Fruit fly (Drosophila melanogaster) whole organism, embryonic: ENCODE data around the gene RpL14.

Experiments
- Antp ChIP-seq: fragments of 200-800 bp; sonication (Bioruptor generic); optimal IDR thresholded peaks from 3 replicates; lab custom pipeline; 2016; ENCODE audit warnings: missing biosample characterization, missing genetic modification characterization
- Atf6 ChIP-seq: fragments of 200-800 bp; sonication (Bioruptor generic); IDR thresholded peaks from 2 replicates; pipeline ENCODE4 v1.3.6; 2022; ENCODE audit warnings: missing biosample characterization, missing genetic modification characterization
- Blimp-1 ChIP-seq: fragments of 200-800 bp; sonication (Bioruptor generic); optimal IDR thresholded peaks from 3 replicates; lab custom pipeline; 2018; ENCODE audit warnings: missing biosample characterization, missing genetic modification characterization, mild to moderate bottlenecking, moderate library complexity, missing genetic modification reagents
- CG10366 ChIP-seq: fragments of 200-800 bp; sonication (Bioruptor generic); IDR thresholded peaks from 2 replicates; pipeline ENCODE4 v1.3.6; 2022; ENCODE audit warnings: missing biosample characterization, missing genetic modification characterization
- CG11695 ChIP-seq: fragments of 200-800 bp; sonication (Bioruptor generic); IDR thresholded peaks from 3 replicates; pipeline ENCODE4 v1.3.6; 2022; ENCODE audit warnings: missing biosample characterization, missing genetic modification characterization
- CG12071 ChIP-seq: fragments of 200-800 bp; sonication (Bioruptor generic); optimal IDR thresholded peaks from 3 replicates; lab custom pipeline; 2018; ENCODE audit warnings: missing biosample characterization, mild to moderate bottlenecking, missing genetic modification characterization
- CG12104 ChIP-seq: fragments of 200-800 bp; sonication (Bioruptor generic); optimal IDR thresholded peaks from 3 replicates; lab custom pipeline; 2016; ENCODE audit warnings: missing biosample characterization, missing genetic modification characterization
- CG12659 ChIP-seq: fragments of 200-800 bp; sonication (Bioruptor generic); optimal IDR thresholded peaks from 3 replicates; lab custom pipeline; 2017; ENCODE audit warnings: mild to moderate bottlenecking, missing biosample characterization, missing genetic modification reagents, missing genetic modification characterization
- CG14441 ChIP-seq: fragments of 200-800 bp; sonication (Bioruptor generic); IDR thresholded peaks from 2 replicates; pipeline ENCODE4 v1.3.6; 2022; ENCODE audit warnings: missing biosample characterization, missing genetic modification characterization
- CG15073 ChIP-seq: fragments of 200-800 bp; sonication (Bioruptor generic); optimal IDR thresholded peaks from 2 replicates; lab custom pipeline; 2016; ENCODE audit warnings: missing biosample characterization, missing genetic modification characterization
- CG1529 ChIP-seq: fragments of 200-800 bp; sonication (Bioruptor generic); optimal IDR thresholded peaks from 3 replicates; lab custom pipeline; 2018; ENCODE audit warnings: missing biosample characterization, missing genetic modification characterization
- CG17385 ChIP-seq: fragments of 200-800 bp; sonication (Bioruptor generic); optimal IDR thresholded peaks from 3 replicates; lab custom pipeline; 2018; ENCODE audit warnings: missing biosample characterization, mild to moderate bottlenecking, missing genetic modification characterization
- CG17568 ChIP-seq: fragments of 200-800 bp; sonication (Bioruptor generic); optimal IDR thresholded peaks from 2 replicates; lab custom pipeline; 2018; ENCODE audit warnings: missing biosample characterization, mild to moderate bottlenecking, missing genetic modification characterization, moderate library complexity
- CG1792 ChIP-seq: fragments of 200-800 bp; sonication (Bioruptor generic); optimal IDR thresholded peaks from 2 replicates; lab custom pipeline; 2016; ENCODE audit warnings: missing biosample characterization, missing genetic modification characterization
- CG18764 ChIP-seq: fragments of 200-800 bp; sonication (Bioruptor generic); optimal IDR thresholded peaks from 3 replicates; lab custom pipeline; 2016; ENCODE audit warnings: missing biosample characterization, missing genetic modification characterization
- CG2202 ChIP-seq: fragments of 200-800 bp; sonication (Bioruptor generic); optimal IDR thresholded peaks from 2 replicates; lab custom pipeline; 2018; ENCODE audit warnings: missing biosample characterization, mild to moderate bottlenecking, missing genetic modification characterization
- CG2875 ChIP-seq: fragments of 200-800 bp; sonication (Bioruptor generic); optimal IDR thresholded peaks from 2 replicates; lab custom pipeline; 2017; ENCODE audit warnings: missing biosample characterization, mild to moderate bottlenecking, missing genetic modification characterization, missing genetic modification reagents
- CG3281 ChIP-seq: fragments of 200-800 bp; sonication (Bioruptor generic); optimal IDR thresholded peaks from 3 replicates; lab custom pipeline; 2017; ENCODE audit warnings: missing biosample characterization, mild to moderate bottlenecking, missing genetic modification characterization
- CG4328 ChIP-seq: fragments of 200-800 bp; sonication (Bioruptor generic); optimal IDR thresholded peaks from 3 replicates; lab custom pipeline; 2017; ENCODE audit warnings: missing biosample characterization, missing genetic modification reagents, missing genetic modification characterization
- CG5180 ChIP-seq: fragments of 200-800 bp; sonication (Bioruptor generic); optimal IDR thresholded peaks from 3 replicates; lab custom pipeline; 2017; ENCODE audit warnings: missing biosample characterization, missing genetic modification characterization, mild to moderate bottlenecking, moderate library complexity, missing genetic modification reagents
- CG6689 ChIP-seq: fragments of 200-800 bp; sonication (Bioruptor generic); IDR thresholded peaks from 2 replicates; pipeline ENCODE4 v1.3.6; 2022; ENCODE audit warnings: missing biosample characterization, missing genetic modification characterization
- CG6813 ChIP-seq: fragments of 200-800 bp; sonication (Bioruptor generic); optimal IDR thresholded peaks from 2 replicates; lab custom pipeline; 2017; ENCODE audit warnings: missing biosample characterization, missing genetic modification characterization, mild to moderate bottlenecking, moderate library complexity, missing genetic modification reagents
- D ChIP-seq, 2 experiments: fragments of 200-800 bp in 1 of 2; fragments of >200 bp in 1 of 2; sonication (Bioruptor generic) in 1 of 2; optimal IDR thresholded peaks; 2 replicates in 1 of 2; 3 replicates in 1 of 2; lab custom pipeline; 2017; ENCODE audit warnings: mild to moderate bottlenecking in 1 of 2, missing biosample characterization in 1 of 2, missing genetic modification characterization in 1 of 2, missing genetic modification reagents in 1 of 2
- Dbx ChIP-seq: fragments of 200-800 bp; sonication (Bioruptor generic); IDR thresholded peaks from 3 replicates; pipeline ENCODE4 v1.3.6; 2022; ENCODE audit warnings: missing biosample characterization, missing genetic modification characterization
- Fer1 ChIP-seq: fragments of 200-800 bp; sonication (Bioruptor generic); optimal IDR thresholded peaks from 2 replicates; lab custom pipeline; 2017; ENCODE audit warnings: missing biosample characterization, mild to moderate bottlenecking, missing genetic modification characterization
- HLH3B ChIP-seq: fragments of 200-800 bp; sonication (Bioruptor generic); IDR thresholded peaks from 2 replicates; pipeline ENCODE4 v1.3.6; 2022; ENCODE audit warnings: missing biosample characterization, missing genetic modification characterization
- Hr39 ChIP-seq: fragments of >200 bp; optimal IDR thresholded peaks from 2 replicates; lab custom pipeline; 2017
- Pdp1 ChIP-seq, 2 experiments: fragments of 200-800 bp; sonication (Bioruptor generic); optimal IDR thresholded peaks; 3 replicates each; lab custom pipeline; 2016; ENCODE audit warnings: missing biosample characterization in 2 of 2, missing genetic modification characterization in 2 of 2, mild to moderate bottlenecking in 1 of 2, moderate library complexity in 1 of 2
- Rfx ChIP-seq: fragments of 200-800 bp; sonication (Bioruptor generic); IDR thresholded peaks from 2 replicates; pipeline ENCODE4 v1.3.6; 2022; ENCODE audit warnings: missing biosample characterization, missing genetic modification characterization
- Six4 ChIP-seq: fragments of 200-800 bp; sonication (Bioruptor generic); optimal IDR thresholded peaks from 2 replicates; lab custom pipeline; 2016; ENCODE audit warnings: missing biosample characterization, missing genetic modification characterization
- bowl ChIP-seq: fragments of 200-800 bp; sonication (Bioruptor generic); IDR thresholded peaks from 2 replicates; pipeline ENCODE4 v1.3.6; 2022; ENCODE audit warnings: missing biosample characterization, missing genetic modification characterization
- cwo ChIP-seq: fragments of 200-800 bp; sonication (Bioruptor generic); optimal IDR thresholded peaks from 3 replicates; lab custom pipeline; 2017; ENCODE audit warnings: missing biosample characterization, missing genetic modification characterization, mild to moderate bottlenecking, moderate library complexity, missing genetic modification reagents
- dpn ChIP-seq, 2 experiments: fragments of 200-800 bp; sonication (Bioruptor generic); optimal IDR thresholded peaks; 3 replicates each; lab custom pipeline; 2016; ENCODE audit warnings: missing biosample characterization in 2 of 2, missing genetic modification characterization in 2 of 2
- gsb ChIP-seq: fragments of 200-800 bp; sonication (Bioruptor generic); IDR thresholded peaks from 2 replicates; pipeline ENCODE4 v1.3.6; 2022; ENCODE audit warnings: missing biosample characterization, missing genetic modification characterization
- hbn ChIP-seq: fragments of 200-800 bp; sonication (Bioruptor generic); IDR thresholded peaks from 2 replicates; pipeline ENCODE4 v1.3.6; 2022; ENCODE audit warnings: missing biosample characterization, missing genetic modification characterization; ENCODE audit not compliant: partially characterized antibody
- her ChIP-seq: fragments of 200-800 bp; sonication (Bioruptor generic); optimal IDR thresholded peaks from 2 replicates; lab custom pipeline; 2016; ENCODE audit warnings: missing biosample characterization, missing genetic modification characterization
- hkb ChIP-seq, 2 experiments: fragments of 200-800 bp in 1 of 2; fragments of >200 bp in 1 of 2; sonication (Bioruptor generic) in 1 of 2; IDR thresholded peaks in 1 of 2; optimal IDR thresholded peaks in 1 of 2; 2 replicates each; pipeline versions ENCODE4 v1.3.6 to Lab custom; 2017 to 2022; ENCODE audit warnings: missing biosample characterization in 1 of 2, missing genetic modification characterization in 1 of 2
- kah ChIP-seq: fragments of 200-800 bp; sonication (Bioruptor generic); optimal IDR thresholded peaks from 2 replicates; lab custom pipeline; 2018; ENCODE audit warnings: missing biosample characterization, mild to moderate bottlenecking, missing genetic modification characterization
- lab ChIP-seq: fragments of 200-800 bp; sonication (Bioruptor generic); optimal IDR thresholded peaks from 3 replicates; lab custom pipeline; 2017; ENCODE audit warnings: missing biosample characterization, missing genetic modification characterization, mild to moderate bottlenecking, moderate library complexity, missing genetic modification reagents
- lilli ChIP-seq: fragments of 200-800 bp; sonication (Bioruptor generic); optimal IDR thresholded peaks from 3 replicates; lab custom pipeline; 2016; ENCODE audit warnings: missing biosample characterization, missing genetic modification characterization
- luna ChIP-seq: fragments of 200-800 bp; sonication (Bioruptor generic); optimal IDR thresholded peaks from 2 replicates; lab custom pipeline; 2016; ENCODE audit warnings: missing biosample characterization, missing genetic modification characterization
- mam ChIP-seq: fragments of 200-800 bp; sonication (Bioruptor generic); optimal IDR thresholded peaks from 3 replicates; lab custom pipeline; 2016; ENCODE audit warnings: missing biosample characterization, missing genetic modification characterization
- org-1 ChIP-seq: fragments of 200-800 bp; sonication (Bioruptor generic); optimal IDR thresholded peaks from 2 replicates; lab custom pipeline; 2017; ENCODE audit warnings: missing biosample characterization, missing genetic modification characterization
- pho ChIP-seq: fragments of 200-800 bp; sonication (Bioruptor generic); optimal IDR thresholded peaks from 2 replicates; lab custom pipeline; 2016; ENCODE audit warnings: missing biosample characterization, missing genetic modification characterization
- pnt ChIP-seq: fragments of 200-800 bp; sonication (Bioruptor generic); optimal IDR thresholded peaks from 3 replicates; lab custom pipeline; 2016; ENCODE audit warnings: missing biosample characterization, missing genetic modification characterization
- sob ChIP-seq: fragments of 200-800 bp; sonication (Bioruptor generic); IDR thresholded peaks from 2 replicates; pipeline ENCODE4 v1.3.6; 2022; ENCODE audit warnings: missing biosample characterization, missing genetic modification characterization
- sr ChIP-seq: fragments of 200-800 bp; sonication (Bioruptor generic); IDR thresholded peaks from 3 replicates; pipeline ENCODE4 v1.3.6; 2022; ENCODE audit warnings: missing biosample characterization, missing genetic modification characterization
- tup ChIP-seq: fragments of 200-800 bp; sonication (Bioruptor generic); optimal IDR thresholded peaks from 2 replicates; lab custom pipeline; 2016; ENCODE audit warnings: missing biosample characterization, mild to moderate bottlenecking, missing genetic modification characterization, moderate library complexity
- unc-4 ChIP-seq: fragments of 200-800 bp; sonication (Bioruptor generic); IDR thresholded peaks from 2 replicates; pipeline ENCODE4 v1.3.6; 2022; ENCODE audit warnings: missing biosample characterization, missing genetic modification characterization; ENCODE audit not compliant: partially characterized antibody

The RpL14 gene

DNA sequence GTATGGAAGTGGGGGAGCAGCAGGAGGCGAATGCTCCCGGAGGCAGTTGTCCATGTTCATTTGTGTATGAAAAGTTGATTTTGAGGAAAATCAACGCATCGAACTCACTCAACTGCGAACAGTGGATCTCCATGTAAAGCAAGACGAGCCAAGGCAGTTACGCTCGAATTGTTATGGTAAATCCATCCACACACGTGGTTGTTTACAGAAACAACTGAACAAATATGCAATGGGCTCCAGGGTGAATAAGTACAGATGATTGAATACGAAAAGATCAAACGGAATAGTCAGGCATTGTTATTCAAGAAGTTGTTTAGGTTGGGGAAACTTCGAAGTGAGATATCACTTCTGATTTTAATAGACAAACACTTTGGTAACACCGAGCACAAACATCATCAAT lies 16.7 kb upstream of the RpL14 start (continued):
- TF ChIP-seq Fer1 (GFP tag; lab: Kevin White, UChicago) (peak; percentile 61), lab (GFP tag; lab: Kevin White, UChicago) (peak; percentile 82), hbn (no peak), CG3281 (peak; percentile 59), hkb (optimal IDR thresholded peaks at IDR 0.05; lab: Kevin White, UChicago) (no peak), hkb (GFP tag; IDR thresholded peaks at IDR 0.05; lab: Robert Waterston, UW) (peak; percentile 68), bowl (GFP tag; lab: Robert Waterston, UW) (peak; percentile 34; the same call in 1 of the 2 replicates), Atf6 (GFP tag; lab: Robert Waterston, UW) (peak; percentile 79), Hr39 (lab: Kevin White, UChicago) (no peak), CG2875 (GFP tag; lab: Kevin White, UChicago) (peak; percentile 49), her (GFP tag; lab: Kevin White, UChicago) (peak; percentile 46), HLH3B (GFP tag; lab: Robert Waterston, UW) (peak; percentile 44; the same call in 1 of the 2 replicates), CG12071 (GFP tag; lab: Kevin White, UChicago) (peak; percentile 75), CG5180 (GFP tag; lab: Kevin White, UChicago) (peak; percentile 31), Antp (GFP tag; lab: Kevin White, UChicago) (peak; percentile 16), CG11695 (0 out of 3 replicates have a peak, but pooled peaks have one; percentile 25), luna (GFP tag; lab: Kevin White, UChicago) (peak; percentile 8), Six4 (no peak), pho (GFP tag; lab: Kevin White, UChicago) (peak; percentile 12), sob (GFP tag; lab: Robert Waterston, UW) (peak; percentile 59; the same call in 1 of the 2 replicates), CG12659 (peak; percentile 2), CG1529 (GFP tag; lab: Kevin White, UChicago) (no peak), CG18764 (peak; percentile 26), CG6689 (GFP tag; lab: Robert Waterston, UW) (no peak), org-1 (peak; percentile 68), CG2202 (no peak), kah (GFP tag; lab: Kevin White, UChicago) (peak; percentile 13), mam (peak; percentile 4), tup (GFP tag; lab: Kevin White, UChicago) (peak; percentile 24), Pdp1 (GFP tag; optimal IDR thresholded peaks at IDR 0.05; lab: Kevin White, UChicago) (peak in 1 of 2 experiments; percentile 12), CG14441 (GFP tag; lab: Robert Waterston, UW) (peak; percentile 23; the same call in 1 of the 2 replicates), CG1792 (GFP tag; lab: Kevin White, UChicago) (peak; percentile 58), CG17385 (GFP tag; lab: Kevin White, UChicago) (no peak), Dbx (GFP tag; lab: Robert Waterston, UW) (peak; percentile 52; the same call in 1 of the 3 replicates), CG17568 (GFP tag; lab: Kevin White, UChicago) (no peak), CG6813 (peak; percentile 39), CG10366 (GFP tag; lab: Robert Waterston, UW) (no peak), D (optimal IDR thresholded peaks at IDR 0.05; lab: Kevin White, UChicago) (no peak), D (GFP tag; optimal IDR thresholded peaks at IDR 0.05; lab: Kevin White, UChicago) (peak; percentile 27), pnt (GFP tag; lab: Kevin White, UChicago) (peak; percentile 12), CG12104 (peak; percentile 8), CG15073 (GFP tag; lab: Kevin White, UChicago) (no peak), gsb (GFP tag; lab: Robert Waterston, UW) (peak; percentile 31; the same call in 1 of the 2 replicates), sr (GFP tag; lab: Robert Waterston, UW) (no peak), CG4328 (GFP tag; lab: Kevin White, UChicago) (peak; percentile 23), dpn (GFP tag; optimal IDR thresholded peaks at IDR 0.05; lab: Kevin White, UChicago) (peak in 1 of 2 experiments; percentile 30), Blimp-1 (GFP tag; lab: Kevin White, UChicago) (peak; percentile 31), Rfx (GFP tag; lab: Robert Waterston, UW) (peak; percentile 52; the same call in 1 of the 2 replicates), unc-4 (no peak), cwo (peak; percentile 37), lilli (GFP tag; lab: Kevin White, UChicago) (no peak)
